Worm (Caenorhabditis elegans) whole organism, L4 larva: ENCODE data around the gene osm-7.

Experiments
- F37D6.2 ChIP-seq: sonication (generic microtip); optimal IDR thresholded peaks from 2 replicates; lab custom pipeline; 2016; ENCODE audit warnings: mild to moderate bottlenecking, missing genetic modification characterization, missing compliant biosample characterization
- ZK337.2 ChIP-seq: fragments of 200-800 bp; sonication (Bioruptor generic); IDR thresholded peaks from 2 replicates; pipeline ENCODE4 v1.3.6; 2022; ENCODE audit warnings: missing genetic modification reagents, missing genetic modification characterization, missing compliant biosample characterization
- aha-1 ChIP-seq: fragments of 150-350 bp; peaks from one replicate; lab custom pipeline; 2014; ENCODE audit warnings: missing biosample characterization, missing genetic modification characterization
- aly-2 ChIP-seq: sonication (generic microtip); optimal IDR thresholded peaks from 2 replicates; lab custom pipeline; 2018; ENCODE audit warnings: missing biosample characterization, missing genetic modification characterization
- ama-1 ChIP-seq: fragments of 150-350 bp; optimal IDR thresholded peaks from 2 replicates; lab custom pipeline; 2014; ENCODE audit warnings: inconsistent platforms, mixed read lengths
- arid-1 ChIP-seq: fragments of 200-800 bp; sonication (Bioruptor generic); conservative IDR thresholded peaks from 2 replicates; pipeline ENCODE4 v1.3.6; 2022; ENCODE audit warnings: missing genetic modification reagents, missing genetic modification characterization, missing compliant biosample characterization
- ceh-28 ChIP-seq: fragments of 150-350 bp; optimal IDR thresholded peaks from 2 replicates; lab custom pipeline; 2014; ENCODE audit warnings: missing biosample characterization, missing genetic modification reagents, missing genetic modification characterization
- ceh-62 ChIP-seq: sonication (generic microtip); optimal IDR thresholded peaks from 2 replicates; lab custom pipeline; 2017; ENCODE audit warnings: missing biosample characterization, missing genetic modification characterization
- ces-1 ChIP-seq: fragments of 150-350 bp; sonication (generic microtip); optimal IDR thresholded peaks from 4 replicates; lab custom pipeline; 2014; ENCODE audit warnings: missing biosample characterization, missing genetic modification reagents, missing genetic modification characterization
- ctbp-1 ChIP-seq: fragments of 200-800 bp; sonication (Bioruptor generic); IDR thresholded peaks from 2 replicates; pipeline ENCODE4 v1.3.6; 2022; ENCODE audit warnings: missing genetic modification reagents, missing genetic modification characterization, missing compliant biosample characterization
- daf-16 ChIP-seq, 3 experiments: sonication (generic microtip); optimal IDR thresholded peaks; 2 replicates each; lab custom pipeline; 2016 to 2017; ENCODE audit warnings: missing genetic modification characterization in 3 of 3, missing genetic modification reagents in 3 of 3, mild to moderate bottlenecking in 2 of 3, missing compliant biosample characterization in 2 of 3, missing biosample characterization in 1 of 3, moderate library complexity in 1 of 3
- dmd-8 ChIP-seq: fragments of 200-800 bp; sonication (Bioruptor generic); IDR thresholded peaks from 2 replicates; pipeline ENCODE4 v1.3.6; 2022; ENCODE audit warnings: missing genetic modification characterization, missing compliant biosample characterization
- duxl-1 ChIP-seq: sonication (generic microtip); optimal IDR thresholded peaks from 2 replicates; lab custom pipeline; 2016; ENCODE audit warnings: mild to moderate bottlenecking, missing genetic modification characterization, moderate library complexity, missing compliant biosample characterization; ENCODE audit not compliant: poor library complexity
- fkh-10 ChIP-seq: fragments of 150-350 bp; optimal IDR thresholded peaks from 2 replicates; lab custom pipeline; 2014; ENCODE audit warnings: missing biosample characterization, missing genetic modification reagents, missing genetic modification characterization
- hif-1 ChIP-seq, 2 experiments: sonication (generic microtip); optimal IDR thresholded peaks; 2 replicates each; lab custom pipeline; 2016 to 2017; ENCODE audit warnings: missing compliant biosample characterization in 2 of 2, missing genetic modification characterization in 2 of 2, missing genetic modification reagents in 2 of 2, missing genotype in 2 of 2, mild to moderate bottlenecking in 1 of 2
- hlh-11 ChIP-seq: fragments of 200-800 bp; sonication (Bioruptor generic); optimal IDR thresholded peaks from 2 replicates; lab custom pipeline; 2018; ENCODE audit warnings: mild to moderate bottlenecking, missing genetic modification characterization, missing compliant biosample characterization
- hlh-30 ChIP-seq: sonication (generic microtip); optimal IDR thresholded peaks from 2 replicates; lab custom pipeline; 2017; ENCODE audit warnings: antibody characterized with exemption, mild to moderate bottlenecking, missing genetic modification characterization, missing compliant biosample characterization; ENCODE audit not compliant: insufficient read depth
- hmg-1.1 ChIP-seq: fragments of 200-800 bp; sonication (Bioruptor generic); IDR thresholded peaks from 2 replicates; pipeline ENCODE4 v1.3.6; 2022; ENCODE audit warnings: missing genetic modification reagents, missing genetic modification characterization, missing compliant biosample characterization
- jun-1 ChIP-seq: fragments of 150-350 bp; optimal IDR thresholded peaks from 2 replicates; lab custom pipeline; 2014; ENCODE audit warnings: missing biosample characterization, missing genetic modification reagents, missing genetic modification characterization
- lin-1 ChIP-seq: fragments of 200-800 bp; sonication (Bioruptor generic); IDR thresholded peaks from 2 replicates; pipeline ENCODE4 v1.3.6; 2022; ENCODE audit warnings: missing genetic modification reagents, missing genetic modification characterization, missing compliant biosample characterization
- lin-29 ChIP-seq: fragments of 200-800 bp; sonication (Bioruptor generic); IDR thresholded peaks from 2 replicates; pipeline ENCODE4 v1.3.6; 2022; ENCODE audit warnings: missing genetic modification reagents, missing genetic modification characterization, missing compliant biosample characterization
- lin-38 ChIP-seq: fragments of 200-800 bp; sonication (Bioruptor generic); IDR thresholded peaks from 2 replicates; pipeline ENCODE4 v1.3.6; 2022; ENCODE audit warnings: missing genetic modification reagents, missing genetic modification characterization, missing compliant biosample characterization
- lin-39 ChIP-seq: fragments of 150-350 bp; optimal IDR thresholded peaks from 2 replicates; lab custom pipeline; 2014; ENCODE audit warnings: missing biosample characterization, missing genetic modification reagents, missing genetic modification characterization
- lsy-2 ChIP-seq, 2 experiments: fragments of 150-350 bp in 1 of 2; sonication (generic microtip) in 1 of 2; optimal IDR thresholded peaks; 2 replicates each; lab custom pipeline; 2014 to 2017; ENCODE audit warnings: missing biosample characterization in 2 of 2, missing genetic modification characterization in 2 of 2
- madf-9 ChIP-seq: fragments of 200-800 bp; sonication (Bioruptor generic); conservative IDR thresholded peaks from 2 replicates; pipeline ENCODE4 v1.3.6; 2022; ENCODE audit warnings: missing genetic modification reagents, missing genetic modification characterization, missing compliant biosample characterization
- mdl-1 ChIP-seq, 2 experiments: fragments of 150-350 bp in 1 of 2; sonication (generic microtip) in 1 of 2; optimal IDR thresholded peaks; 2 replicates each; lab custom pipeline; 2014 to 2017; ENCODE audit warnings: missing biosample characterization in 2 of 2, missing genetic modification characterization in 2 of 2
- mdt-29 ChIP-seq: fragments of 200-800 bp; sonication (Bioruptor generic); IDR thresholded peaks from 2 replicates; pipeline ENCODE4 v1.3.6; 2022; ENCODE audit warnings: missing genetic modification reagents, missing genetic modification characterization, missing compliant biosample characterization
- mep-1 ChIP-seq: fragments of 150-350 bp; sonication (generic microtip); optimal IDR thresholded peaks from 3 replicates; lab custom pipeline; 2014; ENCODE audit warnings: missing biosample characterization, missing genetic modification characterization
- nhr-102 ChIP-seq: sonication (generic microtip); optimal IDR thresholded peaks from 2 replicates; lab custom pipeline; 2016; ENCODE audit warnings: mild to moderate bottlenecking, missing genetic modification characterization, moderate library complexity, missing compliant biosample characterization
- nhr-25 ChIP-seq: sonication (generic microtip); optimal IDR thresholded peaks from 2 replicates; lab custom pipeline; 2017; ENCODE audit warnings: missing genetic modification characterization, mild to moderate bottlenecking, missing compliant biosample characterization, antibody characterized with exemption, moderate library complexity, borderline replicate concordance; ENCODE audit not compliant: insufficient read depth
- pqm-1 ChIP-seq: sonication (generic microtip); optimal IDR thresholded peaks from 2 replicates; lab custom pipeline; 2017; ENCODE audit warnings: missing biosample characterization, missing genetic modification characterization
- rbr-2 ChIP-seq: sonication (generic microtip); optimal IDR thresholded peaks from 2 replicates; lab custom pipeline; 2016; ENCODE audit warnings: missing genotype, missing genetic modification characterization, missing compliant biosample characterization
- sdz-12 ChIP-seq: fragments of 200-800 bp; sonication (Bioruptor generic); optimal IDR thresholded peaks from 2 replicates; lab custom pipeline; 2018; ENCODE audit warnings: mild to moderate bottlenecking, missing genetic modification characterization, missing compliant biosample characterization
- set-16 ChIP-seq: fragments of 200-800 bp; sonication (Bioruptor generic); IDR thresholded peaks from 2 replicates; pipeline ENCODE4 v1.3.6; 2022; ENCODE audit warnings: missing genetic modification reagents, missing genetic modification characterization, missing compliant biosample characterization
- snpc-4 ChIP-seq: fragments of 150-350 bp; optimal IDR thresholded peaks from 2 replicates; lab custom pipeline; 2014; ENCODE audit warnings: missing biosample characterization, missing genetic modification characterization
- unc-62 ChIP-seq, 3 experiments: fragments of 150-350 bp in 1 of 3; sonication (generic microtip); optimal IDR thresholded peaks in 2 of 3; peaks in 1 of 3; 1 replicate in 1 of 3; 2 replicates in 2 of 3; lab custom pipeline; 2014 to 2017; ENCODE audit warnings: missing biosample characterization in 3 of 3, missing genetic modification characterization in 3 of 3, missing genetic modification reagents in 3 of 3, missing genotype in 1 of 3
- zag-1 ChIP-seq: fragments of 150-350 bp; optimal IDR thresholded peaks from 2 replicates; lab custom pipeline; 2014; ENCODE audit warnings: missing biosample characterization, missing genetic modification characterization

Gene osm-7

DNA sequence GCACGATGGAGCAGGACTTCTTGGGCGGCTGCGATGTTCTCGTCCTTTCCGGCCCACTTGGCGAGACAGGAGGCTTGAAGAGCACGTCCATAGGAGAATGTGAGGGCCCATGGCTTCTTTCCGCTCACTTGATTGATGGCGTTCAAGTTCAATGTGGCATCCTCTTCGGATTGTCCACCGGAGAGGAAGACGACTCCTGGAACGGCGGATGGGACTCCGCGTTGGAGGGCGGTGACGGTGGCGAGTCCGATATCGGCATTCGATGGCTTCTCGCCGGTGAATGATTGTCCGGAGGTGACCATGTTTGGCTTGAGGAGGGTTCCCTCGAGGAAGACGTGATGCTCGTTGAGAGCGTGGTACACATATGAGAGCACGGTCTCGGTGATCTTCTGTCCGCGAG lies 12.4 kb upstream of the osm-7 start:
- TF ChIP-seq nhr-25 (tag; lab: Kevin White, UChicago) = no peak
- no peak for TF ChIP-seq unc-62 (GFP tag; optimal IDR thresholded peaks at IDR 0.05 in 1 of 2; lab: Kevin White, UChicago)
- no peak for TF ChIP-seq unc-62 (tag; optimal IDR thresholded peaks at IDR 0.05; lab: Kevin White, UChicago)
- TF ChIP-seq lin-1 (GFP tag; lab: Robert Waterston, UW) = no peak
- peak; percentile 84 for TF ChIP-seq set-16 (GFP tag; lab: Robert Waterston, UW)
- TF ChIP-seq ctbp-1 (GFP tag; lab: Robert Waterston, UW) = 0 out of 2 replicates have a peak, but pooled peaks have one; percentile 49
- TF ChIP-seq ceh-28 (tag; lab: Kevin White, UChicago) = no peak

DNA sequence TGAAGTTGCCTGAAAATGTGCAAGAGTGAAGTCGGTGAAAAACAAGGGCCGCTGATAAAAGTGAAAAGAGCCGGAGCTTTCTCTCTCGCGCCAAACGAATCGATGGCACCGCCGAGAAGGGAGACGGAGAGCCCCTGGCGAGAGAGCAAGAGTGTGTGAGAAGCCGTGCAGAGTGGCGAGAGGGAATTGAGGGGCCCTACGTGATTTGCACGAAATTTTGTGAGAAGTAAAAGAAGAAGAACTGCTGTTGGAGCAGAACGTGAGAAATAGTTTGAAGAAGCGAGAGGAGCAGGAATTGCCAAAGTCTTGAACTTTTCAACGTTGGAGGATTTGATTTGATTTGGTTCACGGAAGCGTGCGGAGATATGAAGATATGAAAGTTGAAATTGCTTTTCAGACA lies 11.1 kb upstream of the osm-7 start, which contains the start of gene aldo-1:
Gene aldo-1 (minus strand): TSS at position 9 of the 400 bp plus-strand sequence.
- TF ChIP-seq lin-29 (GFP tag; lab: Robert Waterston, UW) (no peak), ceh-28 (tag; lab: Kevin White, UChicago) (no peak), sdz-12 (no peak), duxl-1 (no peak), aha-1 (peak; percentile 92), dmd-8 (GFP tag; lab: Robert Waterston, UW) (no peak), hlh-30 (tag; lab: Kevin White, UChicago) (peak; percentile 4), mep-1 (tag; lab: Kevin White, UChicago) (peak; percentile 48), ceh-62 (no peak), nhr-102 (tag; lab: Kevin White, UChicago) (no peak), daf-16 (GFP tag; optimal IDR thresholded peaks at IDR 0.05; lab: Kevin White, UChicago) (peak in 1 of 2 experiments; percentile 34), daf-16 (tag; optimal IDR thresholded peaks at IDR 0.05; lab: Kevin White, UChicago) (no peak), madf-9 (GFP tag; lab: Robert Waterston, UW) (no peak), lsy-2 (tag; optimal IDR thresholded peaks at IDR 0.05; lab: Kevin White, UChicago) (peak in 1 of 2 experiments; percentile 53), F37D6.2 (tag; lab: Kevin White, UChicago) (peak; percentile 28), snpc-4 (tag; lab: Kevin White, UChicago) (no peak), hlh-11 (tag; lab: Kevin White, UChicago) (peak; percentile 11), lin-39 (tag; lab: Kevin White, UChicago) (no peak), arid-1 (GFP tag; lab: Robert Waterston, UW) (0 out of 2 replicates have a peak, but pooled peaks have one; percentile 19), zag-1 (no peak), mdt-29 (no peak), aly-2 (tag; lab: Kevin White, UChicago) (no peak), set-16 (GFP tag; lab: Robert Waterston, UW) (peak; percentile 80), ama-1 (no peak), ZK337.2 (GFP tag; lab: Robert Waterston, UW) (no peak), ctbp-1 (GFP tag; lab: Robert Waterston, UW) (0 out of 2 replicates have a peak, but pooled peaks have one; percentile 64), rbr-2 (tag; lab: Kevin White, UChicago) (peak; percentile 27), lin-38 (GFP tag; lab: Robert Waterston, UW) (no peak), ces-1 (peak; percentile 76), hmg-1.1 (0 out of 2 replicates have a peak, but pooled peaks have one; percentile 26), hif-1 (tag; optimal IDR thresholded peaks at IDR 0.05; lab: Kevin White, UChicago) (peak; percentile 79 to 99), mdl-1 (tag; optimal IDR thresholded peaks at IDR 0.05; lab: Kevin White, UChicago) (peak in 1 of 2 experiments; percentile 13), fkh-10 (GFP tag; lab: Kevin White, UChicago) (peak; percentile 36), jun-1 (tag; lab: Kevin White, UChicago) (no peak), pqm-1 (no peak)
